Fruit fly (Drosophila melanogaster) whole organism: ENCODE results near the gene CG10163.

Experiments used
- CG8478 ChIP-seq: fragments of >200 bp; optimal IDR thresholded peaks from 2 replicates; lab custom pipeline; 2018; ENCODE audit warnings: inconsistent platforms
- Dll ChIP-seq: fragments of >200 bp; optimal IDR thresholded peaks from 2 replicates; lab custom pipeline; 2017
- pan ChIP-seq: fragments of >200 bp; optimal IDR thresholded peaks from 2 replicates; lab custom pipeline; 2017
- usp ChIP-seq: fragments of >200 bp; optimal IDR thresholded peaks from 2 replicates; lab custom pipeline; 2017; ENCODE audit warnings: missing biosample characterization, missing genetic modification characterization, mixed read lengths

DNA sequence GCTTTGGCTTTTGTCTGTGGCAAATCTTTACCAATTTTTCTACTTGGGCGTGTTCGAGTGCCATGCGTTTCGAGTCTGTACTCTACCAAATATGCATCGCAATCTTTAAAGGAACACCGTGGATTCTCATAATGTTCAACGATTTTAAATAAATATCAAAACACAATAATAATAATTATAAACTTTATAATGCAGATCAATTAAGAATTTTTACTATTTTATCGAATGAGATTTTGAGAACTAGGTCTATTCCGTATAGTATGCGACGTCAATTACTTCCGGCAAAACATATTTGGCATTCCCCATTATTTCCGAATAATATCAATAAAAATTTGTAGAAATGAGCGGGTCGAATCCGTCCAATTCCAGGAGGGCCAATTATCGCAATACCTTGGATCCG is 16.9 kb upstream of the CG10163 start, which contains the start of gene CG43168:
- TF ChIP-seq usp (no peak), CG8478 (lab: Kevin White, UChicago) (no peak), Dll (lab: Kevin White, UChicago) (no peak), pan (lab: Kevin White, UChicago) (no peak)
